Fruit fly (Drosophila melanogaster) whole organism, embryonic: ENCODE measurements around the gene CG3529.
A peak's percentile ranks its signal among the peaks of the same experiment; 100 is the strongest.

Source experiments
- Abd-B ChIP-seq: fragments of 200-800 bp; sonication (Bioruptor generic); optimal IDR thresholded peaks from 2 replicates; lab custom pipeline; 2018; ENCODE audit warnings: missing biosample characterization, mild to moderate bottlenecking, missing genetic modification characterization, moderate library complexity
- Bgb ChIP-seq: fragments of 200-800 bp; sonication (Bioruptor generic); IDR thresholded peaks from 2 replicates; pipeline ENCODE4 v1.3.6; 2022; ENCODE audit warnings: missing biosample characterization, missing genetic modification characterization; ENCODE audit not compliant: partially characterized antibody
- C15 ChIP-seq: fragments of 200-800 bp; sonication (Bioruptor generic); IDR thresholded peaks from 3 replicates; pipeline ENCODE4 v1.3.6; 2022; ENCODE audit warnings: missing biosample characterization, missing genetic modification characterization
- CG10209 ChIP-seq: fragments of 200-800 bp; sonication (Bioruptor generic); optimal IDR thresholded peaks from 3 replicates; lab custom pipeline; 2017; ENCODE audit warnings: missing biosample characterization, mild to moderate bottlenecking, missing genetic modification characterization, missing genetic modification reagents
- CG11093 ChIP-seq: fragments of 200-800 bp; sonication (Bioruptor generic); IDR thresholded peaks from 3 replicates; pipeline ENCODE4 v1.3.6; 2022; ENCODE audit warnings: missing biosample characterization, missing genetic modification characterization
- CG11504 ChIP-seq: fragments of 200-800 bp; sonication (Bioruptor generic); optimal IDR thresholded peaks from 3 replicates; lab custom pipeline; 2019; ENCODE audit warnings: missing biosample characterization, mild to moderate bottlenecking, missing genetic modification characterization, moderate library complexity
- CG12104 ChIP-seq: fragments of 200-800 bp; sonication (Bioruptor generic); optimal IDR thresholded peaks from 3 replicates; lab custom pipeline; 2016; ENCODE audit warnings: missing biosample characterization, missing genetic modification characterization
- CG12236 ChIP-seq: fragments of 200-800 bp; sonication (Bioruptor generic); optimal IDR thresholded peaks from 2 replicates; lab custom pipeline; 2016; ENCODE audit warnings: missing biosample characterization, missing genetic modification characterization
- CG13296 ChIP-seq: fragments of 200-800 bp; sonication (Bioruptor generic); optimal IDR thresholded peaks from 3 replicates; lab custom pipeline; 2018; ENCODE audit warnings: missing biosample characterization, mild to moderate bottlenecking, missing genetic modification characterization
- CG14050 ChIP-seq: fragments of 200-800 bp; sonication (Bioruptor generic); IDR thresholded peaks from 3 replicates; pipeline ENCODE4 v1.3.6; 2022; ENCODE audit warnings: missing biosample characterization, missing genetic modification characterization
- CG1647 ChIP-seq: fragments of 200-800 bp; sonication (Bioruptor generic); optimal IDR thresholded peaks from 3 replicates; lab custom pipeline; 2016; ENCODE audit warnings: missing biosample characterization, missing genetic modification characterization
- CG2678 ChIP-seq: fragments of 200-800 bp; sonication (Bioruptor generic); optimal IDR thresholded peaks from 3 replicates; lab custom pipeline; 2019; ENCODE audit warnings: missing biosample characterization, mild to moderate bottlenecking, missing genetic modification characterization, moderate library complexity
- CG30020 ChIP-seq: fragments of 200-800 bp; optimal IDR thresholded peaks from 2 replicates; lab custom pipeline; 2019; ENCODE audit warnings: missing biosample characterization, mild to moderate bottlenecking, missing genetic modification characterization, moderate library complexity
- CG30431 ChIP-seq: fragments of 200-800 bp; sonication (Bioruptor generic); optimal IDR thresholded peaks from 2 replicates; lab custom pipeline; 2017; ENCODE audit warnings: missing biosample characterization, missing genetic modification characterization
- CG31224 ChIP-seq: fragments of 200-800 bp; sonication (Bioruptor generic); IDR thresholded peaks from 2 replicates; pipeline ENCODE4 v1.3.6; 2022; ENCODE audit warnings: missing biosample characterization, missing genetic modification characterization
- CG3407 ChIP-seq: fragments of 200-800 bp; sonication (Bioruptor generic); optimal IDR thresholded peaks from 2 replicates; lab custom pipeline; 2018; ENCODE audit warnings: missing biosample characterization, mild to moderate bottlenecking, missing genetic modification characterization
- CG42726 ChIP-seq: fragments of 200-800 bp; sonication (Bioruptor generic); IDR thresholded peaks from 2 replicates; pipeline ENCODE4 v1.3.6; 2022; ENCODE audit warnings: missing biosample characterization, missing genetic modification characterization; ENCODE audit not compliant: partially characterized antibody
- CG4282 ChIP-seq: fragments of 200-800 bp; sonication (Bioruptor generic); optimal IDR thresholded peaks from 2 replicates; lab custom pipeline; 2016; ENCODE audit warnings: missing biosample characterization, missing genetic modification characterization
- CG43689 ChIP-seq: fragments of 200-800 bp; sonication (Bioruptor generic); IDR thresholded peaks from 2 replicates; pipeline ENCODE4 v1.3.6; 2022; ENCODE audit warnings: missing biosample characterization, missing genetic modification characterization
- CG4617 ChIP-seq: fragments of 200-800 bp; sonication (Bioruptor generic); optimal IDR thresholded peaks from 3 replicates; lab custom pipeline; 2016; ENCODE audit warnings: missing biosample characterization, missing genetic modification characterization, borderline replicate concordance
- CG4707 ChIP-seq: fragments of 200-800 bp; sonication (Bioruptor generic); optimal IDR thresholded peaks from 2 replicates; lab custom pipeline; 2018; ENCODE audit warnings: missing biosample characterization, mild to moderate bottlenecking, missing genetic modification characterization, moderate library complexity
- CG6765 ChIP-seq: fragments of 200-800 bp; sonication (Bioruptor generic); optimal IDR thresholded peaks from 3 replicates; lab custom pipeline; 2017; ENCODE audit warnings: missing biosample characterization, mild to moderate bottlenecking, missing genetic modification characterization
- CG6854 ChIP-seq: fragments of 200-800 bp; sonication (Bioruptor generic); optimal IDR thresholded peaks from 3 replicates; lab custom pipeline; 2017; ENCODE audit warnings: missing biosample characterization, mild to moderate bottlenecking, missing genetic modification characterization
- CG9817 ChIP-seq: fragments of 200-800 bp; sonication (Bioruptor generic); optimal IDR thresholded peaks from 2 replicates; lab custom pipeline; 2018; ENCODE audit warnings: missing biosample characterization, mild to moderate bottlenecking, missing genetic modification characterization, moderate library complexity
- CoRest ChIP-seq: fragments of 200-800 bp; sonication (Bioruptor generic); optimal IDR thresholded peaks from 3 replicates; lab custom pipeline; 2018; ENCODE audit warnings: missing biosample characterization, mild to moderate bottlenecking, missing genetic modification characterization, moderate library complexity
- E2f1 ChIP-seq: fragments of 200-800 bp; sonication (Bioruptor generic); IDR thresholded peaks from 2 replicates; pipeline ENCODE4 v1.3.6; 2022; ENCODE audit warnings: missing biosample characterization, missing genetic modification characterization
- Hand ChIP-seq: fragments of 200-800 bp; sonication (Bioruptor generic); optimal IDR thresholded peaks from 2 replicates; lab custom pipeline; 2017; ENCODE audit warnings: mild to moderate bottlenecking, missing biosample characterization, missing genetic modification reagents, missing genetic modification characterization
- Meics ChIP-seq: fragments of 200-800 bp; sonication (Bioruptor generic); optimal IDR thresholded peaks from 2 replicates; lab custom pipeline; 2017; ENCODE audit warnings: missing biosample characterization, mild to moderate bottlenecking, missing genetic modification characterization
- Nf-YA ChIP-seq: fragments of 200-800 bp; sonication (Bioruptor generic); IDR thresholded peaks from 2 replicates; pipeline ENCODE4 v1.3.6; 2022; ENCODE audit warnings: missing biosample characterization, missing genetic modification characterization
- Nf-YB ChIP-seq: fragments of 200-800 bp; sonication (Bioruptor generic); optimal IDR thresholded peaks from 3 replicates; lab custom pipeline; 2019; ENCODE audit warnings: missing biosample characterization, mild to moderate bottlenecking, missing genetic modification characterization, moderate library complexity
- Nf-YC ChIP-seq: fragments of 200-800 bp; optimal IDR thresholded peaks from 3 replicates; lab custom pipeline; 2019; ENCODE audit warnings: missing biosample characterization, mild to moderate bottlenecking, missing genetic modification characterization, moderate library complexity
- Optix ChIP-seq: fragments of 200-800 bp; sonication (Bioruptor generic); IDR thresholded peaks from 3 replicates; pipeline ENCODE4 v1.3.6; 2022; ENCODE audit warnings: missing biosample characterization, missing genetic modification characterization
- YL-1 ChIP-seq: fragments of 200-800 bp; sonication (Bioruptor generic); optimal IDR thresholded peaks from 3 replicates; lab custom pipeline; 2017; ENCODE audit warnings: missing biosample characterization, mild to moderate bottlenecking, missing genetic modification characterization
- bcd ChIP-seq: fragments of 200-800 bp; sonication (Bioruptor generic); optimal IDR thresholded peaks from 2 replicates; lab custom pipeline; 2017; ENCODE audit warnings: missing biosample characterization, mild to moderate bottlenecking, missing genetic modification characterization
- btn ChIP-seq: fragments of 200-800 bp; sonication (Bioruptor generic); optimal IDR thresholded peaks from 2 replicates; lab custom pipeline; 2016; ENCODE audit warnings: missing biosample characterization, missing genetic modification characterization
- cato ChIP-seq: fragments of 200-800 bp; sonication (Bioruptor generic); optimal IDR thresholded peaks from 2 replicates; lab custom pipeline; 2016; ENCODE audit warnings: missing biosample characterization, missing genetic modification characterization, borderline replicate concordance
- caup ChIP-seq: fragments of 200-800 bp; sonication (Bioruptor generic); optimal IDR thresholded peaks from 3 replicates; lab custom pipeline; 2017; ENCODE audit warnings: missing biosample characterization, mild to moderate bottlenecking, missing genetic modification characterization, moderate library complexity; ENCODE audit not compliant: severe bottlenecking
- esg ChIP-seq: fragments of 200-800 bp; sonication (Bioruptor generic); conservative IDR thresholded peaks from 2 replicates; pipeline ENCODE4 v1.3.6; 2022; ENCODE audit warnings: missing biosample characterization, missing genetic modification characterization
- ind ChIP-seq: fragments of 200-800 bp; sonication (Bioruptor generic); optimal IDR thresholded peaks from 3 replicates; lab custom pipeline; 2016; ENCODE audit warnings: missing biosample characterization, missing genetic modification characterization
- jumu ChIP-seq: fragments of 200-800 bp; sonication (Bioruptor generic); optimal IDR thresholded peaks from 3 replicates; lab custom pipeline; 2016; ENCODE audit warnings: missing biosample characterization, missing genetic modification characterization
- nom ChIP-seq: fragments of 200-800 bp; sonication (Bioruptor generic); optimal IDR thresholded peaks from 2 replicates; lab custom pipeline; 2017; ENCODE audit warnings: missing biosample characterization, missing genetic modification characterization, mild to moderate bottlenecking, moderate library complexity, missing genetic modification reagents
- peb ChIP-seq: fragments of 200-800 bp; sonication (Bioruptor generic); IDR thresholded peaks from 2 replicates; pipeline ENCODE4 v1.3.6; 2022; ENCODE audit warnings: missing biosample characterization, missing genetic modification characterization
- sr ChIP-seq: fragments of 200-800 bp; sonication (Bioruptor generic); IDR thresholded peaks from 3 replicates; pipeline ENCODE4 v1.3.6; 2022; ENCODE audit warnings: missing biosample characterization, missing genetic modification characterization
- tgo ChIP-seq: fragments of 200-800 bp; sonication (Bioruptor generic); IDR thresholded peaks from 3 replicates; pipeline ENCODE4 v1.3.6; 2022; ENCODE audit warnings: missing biosample characterization, missing genetic modification characterization
- toy ChIP-seq: fragments of 200-800 bp; sonication (Bioruptor generic); IDR thresholded peaks from 2 replicates; pipeline ENCODE4 v1.3.6; 2022; ENCODE audit warnings: missing biosample characterization, missing genetic modification characterization
- trh ChIP-seq: fragments of 200-800 bp; sonication (Bioruptor generic); optimal IDR thresholded peaks from 2 replicates; lab custom pipeline; 2016; ENCODE audit warnings: missing biosample characterization, missing genetic modification characterization
- vnd ChIP-seq: fragments of 200-800 bp; sonication (Bioruptor generic); IDR thresholded peaks from 3 replicates; pipeline ENCODE4 v1.3.6; 2022; ENCODE audit warnings: missing biosample characterization, missing genetic modification characterization; ENCODE audit not compliant: partially characterized antibody
- wdn ChIP-seq: fragments of 200-800 bp; sonication (Bioruptor generic); IDR thresholded peaks from 2 replicates; pipeline ENCODE4 v1.3.6; 2022; ENCODE audit warnings: missing biosample characterization, missing genetic modification characterization
- zen2 ChIP-seq: fragments of 200-800 bp; sonication (Bioruptor generic); IDR thresholded peaks from 3 replicates; pipeline ENCODE4 v1.3.6; 2022; ENCODE audit warnings: missing biosample characterization, missing genetic modification characterization; ENCODE audit not compliant: partially characterized antibody

Gene CG3529

DNA sequence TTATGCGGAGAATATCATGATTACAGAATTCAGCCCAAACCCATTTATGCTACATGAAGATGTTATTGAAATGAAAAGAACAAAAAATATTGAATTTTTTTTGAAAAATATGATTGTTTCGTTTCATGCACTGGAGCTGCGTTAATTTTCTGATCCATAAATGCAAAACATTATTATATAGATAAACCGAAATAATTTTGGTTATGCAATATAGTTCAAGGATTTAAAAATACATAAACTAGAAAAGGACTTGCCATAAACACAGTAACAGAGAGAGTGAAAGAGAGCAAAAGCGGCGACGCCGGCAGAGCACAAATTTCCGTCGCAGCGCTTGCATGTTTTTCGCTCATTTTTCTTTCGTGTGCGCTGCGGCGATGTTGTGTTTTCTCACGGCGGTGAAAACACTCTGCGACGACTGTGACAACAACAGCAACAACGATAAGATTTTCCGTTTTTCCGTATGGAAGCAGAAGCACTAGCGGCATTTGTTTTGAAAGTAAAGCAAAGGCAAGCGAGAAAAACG, 15.6 kb downstream of the CG3529 start (continued):
- TF ChIP-seq CG30431 (GFP tag; lab: Kevin White, UChicago), result peak; percentile 60
- no peak for TF ChIP-seq zen2 (GFP tag; lab: Robert Waterston, UW)
- peak; percentile 60 for TF ChIP-seq CG12236
- TF ChIP-seq CG43689, result no peak
- TF ChIP-seq CG42726 (GFP tag; lab: Robert Waterston, UW), result no peak; the same call in 1 of the 2 replicates
- TF ChIP-seq Optix, result no peak
- peak; percentile 86 for TF ChIP-seq CG12104
- peak; percentile 79 for TF ChIP-seq caup (GFP tag; lab: Kevin White, UChicago)
- TF ChIP-seq bcd (GFP tag; lab: Kevin White, UChicago), result peak; percentile 83
- TF ChIP-seq Bgb, result peak; percentile 36; the same call in 1 of the 2 replicates
- TF ChIP-seq esg (GFP tag; lab: Robert Waterston, UW), result peak; percentile 74
- peak; percentile 70 for TF ChIP-seq cato
- TF ChIP-seq Nf-YC (tag; lab: Kevin White, UChicago), result peak; percentile 81
- peak; percentile 52 for TF ChIP-seq YL-1 (GFP tag; lab: Kevin White, UChicago)
- peak; percentile 92 for TF ChIP-seq CG6854
- TF ChIP-seq sr (GFP tag; lab: Robert Waterston, UW), result no peak; the same call in 2 of the 3 replicates
- peak; percentile 85 for TF ChIP-seq Hand (GFP tag; lab: Kevin White, UChicago)
- TF ChIP-seq Meics, result peak; percentile 91
- peak; percentile 58 for TF ChIP-seq trh (GFP tag; lab: Kevin White, UChicago)
- TF ChIP-seq Abd-B (GFP tag; lab: Kevin White, UChicago), result peak; percentile 59
- peak; percentile 77 for TF ChIP-seq nom (GFP tag; lab: Kevin White, UChicago)
- peak; percentile 77 for TF ChIP-seq E2f1
- TF ChIP-seq CG4617, result peak; percentile 0
- peak; percentile 39 for TF ChIP-seq btn
- TF ChIP-seq CG31224, result 0 out of 2 replicates have a peak, but pooled peaks have one; percentile 35
- TF ChIP-seq Nf-YA (GFP tag; lab: Robert Waterston, UW), result peak; percentile 77
- no peak for TF ChIP-seq CG4282 (GFP tag; lab: Kevin White, UChicago)
- TF ChIP-seq CG14050 (GFP tag; lab: Robert Waterston, UW), result peak; percentile 54; the same call in 1 of the 3 replicates
- TF ChIP-seq CG2678 (tag; lab: Kevin White, UChicago), result peak; percentile 96
- TF ChIP-seq CG3407 (GFP tag; lab: Kevin White, UChicago), result peak; percentile 87
- TF ChIP-seq tgo (GFP tag; lab: Robert Waterston, UW), result peak; percentile 72
- TF ChIP-seq CG13296, result peak; percentile 93
- peak; percentile 50 for TF ChIP-seq wdn (GFP tag; lab: Robert Waterston, UW)
- TF ChIP-seq CG9817 (tag; lab: Kevin White, UChicago), result peak; percentile 79
- peak; percentile 92 for TF ChIP-seq CoRest
- TF ChIP-seq ind, result peak; percentile 65
- peak; percentile 47 for TF ChIP-seq CG4707
- peak; percentile 45 for TF ChIP-seq CG1647 (GFP tag; lab: Kevin White, UChicago)
- TF ChIP-seq Nf-YB (GFP tag; lab: Kevin White, UChicago), result peak; percentile 79
- 0 out of 2 replicates have a peak, but pooled peaks have one; percentile 38 for TF ChIP-seq peb
- TF ChIP-seq vnd (GFP tag; lab: Robert Waterston, UW), result no peak
- peak; percentile 88 for TF ChIP-seq CG6765
- TF ChIP-seq CG10209 (GFP tag; lab: Kevin White, UChicago), result peak; percentile 88
- no peak for TF ChIP-seq toy
- peak; percentile 73 for TF ChIP-seq CG30020
- peak; percentile 44 for TF ChIP-seq jumu
- 0 out of 3 replicates have a peak, but pooled peaks have one; percentile 26 for TF ChIP-seq CG11093 (GFP tag; lab: Robert Waterston, UW)
- TF ChIP-seq C15 (GFP tag; lab: Robert Waterston, UW), result no peak
- peak; percentile 92 for TF ChIP-seq CG11504 (tag; lab: Kevin White, UChicago)
